Worm (Caenorhabditis elegans): ENCODE results near the gene uev-2.
A peak's percentile ranks its signal among the peaks of the same experiment; 100 is the strongest.

uev-2 gene

DNA sequence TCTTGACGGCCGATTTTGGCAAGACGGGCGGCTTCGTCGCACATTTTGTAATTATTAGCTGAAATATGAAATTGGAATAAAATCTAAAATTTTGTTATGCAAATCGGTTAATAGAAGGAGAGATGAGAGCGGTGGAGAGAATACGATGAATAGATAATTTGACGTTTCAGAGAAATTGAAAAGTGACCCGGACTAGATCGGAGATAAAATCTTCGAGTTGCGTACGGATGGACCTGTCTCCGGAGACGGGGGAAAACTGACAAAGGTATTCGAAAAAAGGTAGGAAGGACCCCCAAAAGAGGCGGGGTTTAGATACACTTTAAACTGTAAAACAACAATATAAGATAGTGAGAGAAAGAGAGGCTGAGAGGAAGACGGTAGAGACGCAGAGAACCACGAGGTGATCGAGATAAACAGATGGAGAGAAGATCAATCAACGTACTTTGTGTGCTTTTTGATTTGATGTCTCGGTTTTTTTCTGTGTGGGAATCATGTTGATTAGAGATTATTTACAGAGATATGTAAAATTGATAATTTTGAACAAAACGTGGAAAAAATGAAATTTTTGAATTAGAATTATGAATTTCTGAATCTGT, 30.8 kb upstream of the uev-2 start, which contains the start of gene F09F7.6 (continued):
- TF ChIP-seq gei-17 (GFP tag; optimal IDR thresholded peaks at IDR 0.05), result no peak
- TF ChIP-seq attf-5 (GFP tag; optimal IDR thresholded peaks at IDR 0.05), result peak; percentile 38
- no peak for TF ChIP-seq F22D6.2 (tag; optimal IDR thresholded peaks at IDR 0.05)
- TF ChIP-seq repo-1 (tag; optimal IDR thresholded peaks at IDR 0.05), result no peak
- TF ChIP-seq lir-1 (GFP tag; conservative IDR thresholded peaks at IDR 0.05), result 0 out of 2 replicates have a peak, but pooled peaks have one; percentile 23
- TF ChIP-seq dpff-1 (tag; optimal IDR thresholded peaks at IDR 0.05), result no peak
- no peak for TF ChIP-seq lin-54 (GFP tag; optimal IDR thresholded peaks at IDR 0.05)
- peak; percentile 52 for TF ChIP-seq hmg-1.2 (GFP tag; IDR thresholded peaks at IDR 0.05)
- no peak for TF ChIP-seq hlh-12 (tag; optimal IDR thresholded peaks at IDR 0.05)
- TF ChIP-seq atf-7 (tag; optimal IDR thresholded peaks at IDR 0.05), result peak; percentile 25
- TF ChIP-seq T07F8.4 (tag; optimal IDR thresholded peaks at IDR 0.05), result no peak

DNA sequence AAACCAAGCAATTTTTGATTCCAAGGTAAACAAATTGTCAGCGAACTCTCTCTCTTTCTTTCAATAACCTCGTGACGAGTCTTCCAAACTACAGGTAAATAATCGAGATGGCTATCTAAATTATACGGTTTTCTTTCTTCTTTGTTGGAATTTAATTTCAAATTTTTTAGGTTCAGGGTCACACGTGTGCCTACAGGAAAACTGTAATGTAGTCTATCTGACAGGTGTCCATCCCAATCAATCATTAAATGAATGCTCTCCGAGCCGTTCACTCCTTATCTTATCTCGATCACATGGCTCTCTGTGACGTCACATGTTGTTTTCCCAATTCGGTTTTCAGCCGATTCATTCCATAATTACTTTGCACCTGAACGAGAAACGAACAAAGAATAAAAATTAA, 29.8 kb upstream of the uev-2 start:
- TF ChIP-seq hrde-1 (tag; optimal IDR thresholded peaks at IDR 0.05; ENCODE audit: borderline replicate concordance), result no peak
- TF ChIP-seq bed-1 (GFP tag; IDR thresholded peaks at IDR 0.05), result no peak
- no peak for TF ChIP-seq unc-130 (GFP tag; optimal IDR thresholded peaks at IDR 0.05)
- no peak for TF ChIP-seq sdz-38 (tag; optimal IDR thresholded peaks at IDR 0.05)
- no peak for TF ChIP-seq F10E7.11 (tag; optimal IDR thresholded peaks at IDR 0.05)
- TF ChIP-seq ceh-27 (GFP tag; optimal IDR thresholded peaks at IDR 0.05), result no peak
- no peak for TF ChIP-seq lin-35 (GFP tag; optimal IDR thresholded peaks at IDR 0.05)
- 0 out of 2 replicates have a peak, but pooled peaks have one; percentile 10 for TF ChIP-seq lir-1 (GFP tag; conservative IDR thresholded peaks at IDR 0.05)
- no peak for TF ChIP-seq madf-3 (GFP tag; IDR thresholded peaks at IDR 0.05)
- TF ChIP-seq B0336.3 (GFP tag; IDR thresholded peaks at IDR 0.05), result peak; percentile 54
- no peak for TF ChIP-seq ceh-100 (GFP tag; IDR thresholded peaks at IDR 0.05)
- TF ChIP-seq lin-54 (GFP tag; optimal IDR thresholded peaks at IDR 0.05), result peak; percentile 30
- TF ChIP-seq F37B4.10 (GFP tag; IDR thresholded peaks at IDR 0.05), result no peak
- TF ChIP-seq madf-8 (GFP tag; conservative IDR thresholded peaks at IDR 0.05), result no peak
- TF ChIP-seq hlh-12 (tag; optimal IDR thresholded peaks at IDR 0.05), result no peak
- TF ChIP-seq ztf-25 (GFP tag; IDR thresholded peaks at IDR 0.05), result no peak
- TF ChIP-seq F52B5.7 (tag; optimal IDR thresholded peaks at IDR 0.05), result no peak
- TF ChIP-seq ztf-18 (tag; optimal IDR thresholded peaks at IDR 0.05), result no peak
- no peak for TF ChIP-seq F57A8.1 (GFP tag; optimal IDR thresholded peaks at IDR 0.05)
- peak; percentile 45 for TF ChIP-seq attf-5 (GFP tag; optimal IDR thresholded peaks at IDR 0.05)
- no peak for TF ChIP-seq nhr-120 (GFP tag; IDR thresholded peaks at IDR 0.05)
- no peak for TF ChIP-seq bed-2 (GFP tag; IDR thresholded peaks at IDR 0.05)
- no peak for TF ChIP-seq ceh-58 (GFP tag; IDR thresholded peaks at IDR 0.05)
- no peak for TF ChIP-seq F39B2.1 (GFP tag; IDR thresholded peaks at IDR 0.05)
- no peak for TF ChIP-seq Y67H2A.10 (GFP tag; conservative IDR thresholded peaks at IDR 0.05)
- no peak for TF ChIP-seq sea-2 (GFP tag; IDR thresholded peaks at IDR 0.05)
- TF ChIP-seq repo-1 (tag; optimal IDR thresholded peaks at IDR 0.05), result peak; percentile 19
- TF ChIP-seq nhr-90 (tag; optimal IDR thresholded peaks at IDR 0.05), result peak; percentile 53
- TF ChIP-seq tbx-9 (tag; optimal IDR thresholded peaks at IDR 0.05; ENCODE audit: borderline replicate concordance), result no peak
- no peak for TF ChIP-seq egl-44 (GFP tag; IDR thresholded peaks at IDR 0.05)
- TF ChIP-seq ceh-91 (GFP tag; IDR thresholded peaks at IDR 0.05), result no peak
- no peak for TF ChIP-seq snpc-1.1 (tag; optimal IDR thresholded peaks at IDR 0.05; ENCODE audit: insufficient read depth)
- TF ChIP-seq atf-7 (tag; optimal IDR thresholded peaks at IDR 0.05), result peak; percentile 64
- no peak for TF ChIP-seq hmg-20 (GFP tag; IDR thresholded peaks at IDR 0.05)
- no peak for TF ChIP-seq efl-1 (GFP tag; optimal IDR thresholded peaks at IDR 0.05)
- TF ChIP-seq rcor-1 (GFP tag; IDR thresholded peaks at IDR 0.05), result no peak
- TF ChIP-seq sptf-2 (GFP tag; optimal IDR thresholded peaks at IDR 0.05), result no peak
- TF ChIP-seq him-1 (tag; optimal IDR thresholded peaks at IDR 0.05), result no peak
- TF ChIP-seq D2030.7 (GFP tag; IDR thresholded peaks at IDR 0.05), result no peak
- TF ChIP-seq attf-3 (GFP tag; conservative IDR thresholded peaks at IDR 0.05), result no peak
- TF ChIP-seq dpff-1 (tag; optimal IDR thresholded peaks at IDR 0.05), result no peak
- no peak for TF ChIP-seq Y56A3A.18 (GFP tag; IDR thresholded peaks at IDR 0.05)
